Worm (Caenorhabditis elegans) whole organism, L1 larva: ENCODE results near the gene nlp-5.

Experiments
- C16A3.4 ChIP-seq: fragments of 150-350 bp; optimal IDR thresholded peaks from 2 replicates; lab custom pipeline; 2014; ENCODE audit warnings: missing biosample characterization, missing genetic modification characterization
- F16B12.6 ChIP-seq: fragments of 150-350 bp; optimal IDR thresholded peaks from 2 replicates; lab custom pipeline; 2014; ENCODE audit warnings: missing biosample characterization, missing genetic modification characterization
- Y116A8C.19 ChIP-seq: sonication (generic microtip); optimal IDR thresholded peaks from 2 replicates; lab custom pipeline; 2016; ENCODE audit warnings: missing compliant biosample characterization, missing genetic modification characterization, borderline replicate concordance
- ama-1 ChIP-seq: fragments of 150-350 bp; optimal IDR thresholded peaks from 2 replicates; lab custom pipeline; 2014
- blmp-1 ChIP-seq: fragments of 150-350 bp; optimal IDR thresholded peaks from 2 replicates; lab custom pipeline; 2014; ENCODE audit warnings: missing biosample characterization, missing genetic modification characterization
- ceh-8 ChIP-seq: fragments of 200-800 bp; sonication (Bioruptor generic); optimal IDR thresholded peaks from 2 replicates; lab custom pipeline; 2018; ENCODE audit warnings: mild to moderate bottlenecking, missing genetic modification characterization, moderate library complexity, missing compliant biosample characterization
- ceh-82 ChIP-seq, 3 experiments: fragments of 150-350 bp in 1 of 3; sonication (generic microtip) in 2 of 3; optimal IDR thresholded peaks; 2 replicates each; lab custom pipeline; 2014 to 2017; ENCODE audit warnings: missing biosample characterization in 3 of 3, missing genetic modification characterization in 3 of 3
- ces-1 ChIP-seq: fragments of 150-350 bp; optimal IDR thresholded peaks from 2 replicates; lab custom pipeline; 2014; ENCODE audit warnings: missing biosample characterization, missing genetic modification reagents, missing genetic modification characterization
- dsc-1 ChIP-seq: sonication (generic microtip); optimal IDR thresholded peaks from 2 replicates; lab custom pipeline; 2016; ENCODE audit warnings: mild to moderate bottlenecking, missing genetic modification characterization, missing compliant biosample characterization
- efl-1 ChIP-seq, 4 experiments: fragments of 150-350 bp; optimal IDR thresholded peaks in 3 of 4; peaks in 1 of 4; 1 replicate in 1 of 4; 2 replicates in 3 of 4; lab custom pipeline; 2014; ENCODE audit warnings: missing biosample characterization in 2 of 4, missing genetic modification characterization in 2 of 4, missing genetic modification reagents in 2 of 4
- elt-2 ChIP-seq: sonication (generic microtip); optimal IDR thresholded peaks from 2 replicates; lab custom pipeline; 2016; ENCODE audit warnings: missing genetic modification characterization, mild to moderate bottlenecking, inconsistent platforms, missing compliant biosample characterization, missing genetic modification reagents
- elt-3 ChIP-seq, 6 experiments: fragments of 150-350 bp in 1 of 6; sonication (generic microtip); optimal IDR thresholded peaks; 2 replicates each; lab custom pipeline; 2017 to 2018; ENCODE audit warnings: missing biosample characterization in 6 of 6, missing genetic modification characterization in 6 of 6, inconsistent platforms in 1 of 6
- fkh-4 ChIP-seq: sonication (generic microtip); optimal IDR thresholded peaks from 2 replicates; lab custom pipeline; 2016; ENCODE audit warnings: missing compliant biosample characterization, missing genetic modification characterization, borderline replicate concordance
- fkh-8 ChIP-seq: sonication (generic microtip); optimal IDR thresholded peaks from 2 replicates; lab custom pipeline; 2016; ENCODE audit warnings: mild to moderate bottlenecking, missing genetic modification characterization, missing compliant biosample characterization
- grh-1 ChIP-seq: fragments of 200-800 bp; sonication (Bioruptor generic); IDR thresholded peaks from 2 replicates; pipeline ENCODE4 v1.3.6; 2022; ENCODE audit warnings: missing genetic modification reagents, missing genetic modification characterization, missing compliant biosample characterization
- hlh-17 ChIP-seq: fragments of 200-800 bp; sonication (Bioruptor generic); optimal IDR thresholded peaks from 2 replicates; lab custom pipeline; 2018; ENCODE audit warnings: missing genetic modification characterization, mild to moderate bottlenecking, missing compliant biosample characterization, moderate library complexity, borderline replicate concordance
- lin-13 ChIP-seq: fragments of 150-350 bp; optimal IDR thresholded peaks from 2 replicates; lab custom pipeline; 2014; ENCODE audit warnings: missing biosample characterization, missing genetic modification reagents, missing genetic modification characterization
- lin-14 ChIP-seq: fragments of 200-800 bp; sonication (Bioruptor generic); optimal IDR thresholded peaks from 2 replicates; lab custom pipeline; 2018; ENCODE audit warnings: mild to moderate bottlenecking, missing genetic modification characterization, moderate library complexity, missing compliant biosample characterization
- lin-35 ChIP-seq, 2 experiments: fragments of 150-350 bp; optimal IDR thresholded peaks; 2 replicates each; lab custom pipeline; 2014; ENCODE audit warnings: missing biosample characterization in 2 of 2, missing genetic modification characterization in 2 of 2, missing genetic modification reagents in 2 of 2
- lsy-2 ChIP-seq, 2 experiments: fragments of 150-350 bp; optimal IDR thresholded peaks; 2 replicates each; lab custom pipeline; 2014; ENCODE audit warnings: missing biosample characterization in 2 of 2, missing genetic modification characterization in 2 of 2
- mdl-1 ChIP-seq, 2 experiments: fragments of 150-350 bp; optimal IDR thresholded peaks; 2 replicates each; lab custom pipeline; 2014 to 2017; ENCODE audit warnings: missing biosample characterization in 2 of 2, missing genetic modification characterization in 2 of 2, inconsistent platforms in 1 of 2
- mep-1 ChIP-seq: fragments of 150-350 bp; optimal IDR thresholded peaks from 2 replicates; lab custom pipeline; 2014; ENCODE audit warnings: missing biosample characterization, missing genetic modification characterization
- nhr-11 ChIP-seq: fragments of 150-350 bp; optimal IDR thresholded peaks from 2 replicates; lab custom pipeline; 2014; ENCODE audit warnings: missing biosample characterization, missing genetic modification characterization
- nhr-20 ChIP-seq: sonication (generic microtip); optimal IDR thresholded peaks from 2 replicates; lab custom pipeline; 2016; ENCODE audit warnings: mild to moderate bottlenecking, missing genetic modification characterization, missing compliant biosample characterization
- nhr-71 ChIP-seq: sonication (generic microtip); optimal IDR thresholded peaks from 2 replicates; lab custom pipeline; 2016; ENCODE audit warnings: mild to moderate bottlenecking, missing genetic modification characterization, moderate library complexity, missing compliant biosample characterization
- nhr-76 ChIP-seq: sonication (generic microtip); optimal IDR thresholded peaks from 2 replicates; lab custom pipeline; 2017; ENCODE audit warnings: missing biosample characterization, missing genetic modification characterization
- nhr-85 ChIP-seq: sonication (generic microtip); peaks from one replicate; lab custom pipeline; 2016; ENCODE audit warnings: missing genetic modification characterization, inconsistent platforms, missing compliant biosample characterization
- pag-3 ChIP-seq: sonication (generic microtip); optimal IDR thresholded peaks from 2 replicates; lab custom pipeline; 2017; ENCODE audit warnings: missing genetic modification characterization, mild to moderate bottlenecking, missing compliant biosample characterization, antibody characterized with exemption, borderline replicate concordance; ENCODE audit not compliant: insufficient read depth
- pax-3 ChIP-seq: fragments of 200-800 bp; sonication (Bioruptor generic); optimal IDR thresholded peaks from 2 replicates; lab custom pipeline; 2018; ENCODE audit warnings: mild to moderate bottlenecking, missing genetic modification characterization, moderate library complexity, missing compliant biosample characterization
- rnt-1 ChIP-seq: sonication (generic microtip); optimal IDR thresholded peaks from 2 replicates; lab custom pipeline; 2016; ENCODE audit warnings: mild to moderate bottlenecking, missing genetic modification characterization, moderate library complexity, missing compliant biosample characterization
- skn-1 ChIP-seq: fragments of 150-350 bp; optimal IDR thresholded peaks from 2 replicates; lab custom pipeline; 2014; ENCODE audit warnings: missing biosample characterization, missing genetic modification characterization
- snpc-4 ChIP-seq: fragments of 150-350 bp; optimal IDR thresholded peaks from 2 replicates; lab custom pipeline; 2014; ENCODE audit warnings: missing biosample characterization, missing genetic modification characterization
- snu-23 ChIP-seq: sonication (generic microtip); optimal IDR thresholded peaks from 2 replicates; lab custom pipeline; 2016; ENCODE audit warnings: missing genetic modification characterization, missing compliant biosample characterization
- swsn-7 ChIP-seq: sonication (generic microtip); optimal IDR thresholded peaks from 2 replicates; lab custom pipeline; 2016; ENCODE audit warnings: missing genetic modification characterization, missing compliant biosample characterization
- tbx-2 ChIP-seq: sonication (generic microtip); optimal IDR thresholded peaks from 2 replicates; lab custom pipeline; 2016; ENCODE audit warnings: missing genetic modification characterization, missing compliant biosample characterization
- unc-130 ChIP-seq: fragments of 150-350 bp; optimal IDR thresholded peaks from 2 replicates; lab custom pipeline; 2017; ENCODE audit warnings: missing biosample characterization, missing genetic modification characterization, inconsistent platforms
- unc-86 ChIP-seq: sonication (generic microtip); optimal IDR thresholded peaks from 2 replicates; lab custom pipeline; 2016; ENCODE audit warnings: missing genetic modification characterization, missing compliant biosample characterization
- vab-15 ChIP-seq: sonication (generic microtip); optimal IDR thresholded peaks from 2 replicates; lab custom pipeline; 2017; ENCODE audit warnings: missing genotype, mild to moderate bottlenecking, missing genetic modification characterization, missing compliant biosample characterization
- xbp-1 ChIP-seq: sonication (generic microtip); optimal IDR thresholded peaks from 2 replicates; lab custom pipeline; 2016; ENCODE audit warnings: missing genetic modification characterization, missing compliant biosample characterization
- zag-1 ChIP-seq: fragments of 150-350 bp; optimal IDR thresholded peaks from 2 replicates; lab custom pipeline; 2014; ENCODE audit warnings: missing biosample characterization, missing genetic modification characterization

nlp-5 gene

DNA sequence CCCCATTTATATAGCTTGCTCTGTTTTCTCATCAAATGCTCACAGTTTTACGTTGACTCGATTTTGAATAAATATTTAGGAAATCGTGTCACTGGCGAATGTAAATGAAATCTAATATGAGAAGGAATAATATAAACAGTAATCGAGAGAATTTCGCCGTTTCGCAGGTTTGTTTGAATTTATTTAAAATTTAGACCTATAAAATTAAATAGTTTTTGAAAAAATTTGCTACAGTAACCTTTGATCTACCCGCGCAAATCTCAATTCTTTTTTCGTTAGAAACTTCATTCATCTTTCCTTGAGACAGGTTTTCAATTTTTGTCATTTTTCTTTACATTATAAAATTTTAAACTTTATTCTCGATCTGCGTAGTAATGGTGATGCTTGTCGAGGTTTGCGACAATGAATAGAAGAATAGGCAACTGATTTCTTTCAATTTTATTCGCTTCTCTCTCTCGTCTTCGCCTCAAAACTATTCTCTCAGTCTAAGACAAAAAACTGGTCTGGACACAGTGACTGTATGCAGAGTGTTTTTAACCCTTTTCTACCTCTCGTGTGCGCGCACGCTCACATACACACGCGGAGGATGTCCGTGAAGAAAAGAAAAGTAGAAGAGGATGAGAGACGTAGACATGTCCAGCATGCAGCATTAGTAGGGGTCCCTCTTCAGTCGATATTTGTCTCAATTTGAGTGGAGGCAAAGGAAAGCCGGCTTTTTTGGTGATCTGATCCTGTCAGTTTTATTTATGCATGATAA, 15.8 kb upstream of the nlp-5 start, which contains the start of gene dab-1:
Gene dab-1, plus strand, starts transcription at position 78 of the 757 bp plus-strand sequence.
- TF ChIP-seq blmp-1 (tag; lab: Kevin White, UChicago) (peak; percentile 91), nhr-85 (tag; lab: Kevin White, UChicago) (peak; percentile 83), skn-1 (tag; lab: Kevin White, UChicago) (no peak), nhr-76 (tag; lab: Kevin White, UChicago) (no peak), vab-15 (tag; lab: Kevin White, UChicago) (no peak), efl-1 (optimal IDR thresholded peaks at IDR 0.05; lab: Kevin White, UChicago) (peak; percentile 4 to 11), efl-1 (GFP tag; optimal IDR thresholded peaks at IDR 0.05 in 1 of 2; lab: Kevin White, UChicago) (peak in 1 of 2 experiments; percentile 69), ama-1 (lab: Kevin White, UChicago) (no peak), tbx-2 (tag; lab: Kevin White, UChicago) (peak; percentile 0), lin-35 (GFP tag; optimal IDR thresholded peaks at IDR 0.05; lab: Kevin White, UChicago) (peak in 1 of 2 experiments; percentile 58), lin-13 (GFP tag; lab: Kevin White, UChicago) (no peak), fkh-8 (tag; lab: Kevin White, UChicago) (no peak), lin-14 (GFP tag; lab: Kevin White, UChicago) (peak; percentile 73), grh-1 (GFP tag; lab: Robert Waterston, UW) (no peak), xbp-1 (tag; lab: Kevin White, UChicago) (no peak), ces-1 (GFP tag; lab: Kevin White, UChicago) (no peak), ceh-82 (tag; optimal IDR thresholded peaks at IDR 0.05; lab: Kevin White, UChicago) (peak in 1 of 3 experiments; percentile 30), dsc-1 (tag; lab: Kevin White, UChicago) (no peak), unc-86 (tag; lab: Kevin White, UChicago) (no peak), lsy-2 (tag; optimal IDR thresholded peaks at IDR 0.05; lab: Kevin White, UChicago) (peak in 1 of 2 experiments; percentile 51), hlh-17 (GFP tag; lab: Kevin White, UChicago) (no peak), mep-1 (tag; lab: Kevin White, UChicago) (peak; percentile 55), C16A3.4 (tag; lab: Kevin White, UChicago) (no peak), mdl-1 (tag; optimal IDR thresholded peaks at IDR 0.05; lab: Kevin White, UChicago) (peak in 1 of 2 experiments; percentile 73), swsn-7 (no peak), Y116A8C.19 (tag; lab: Kevin White, UChicago) (no peak), ceh-8 (GFP tag; lab: Kevin White, UChicago) (no peak), unc-130 (tag; lab: Kevin White, UChicago) (no peak), pag-3 (tag; lab: Kevin White, UChicago) (no peak), zag-1 (tag; lab: Kevin White, UChicago) (no peak), elt-3 (tag; optimal IDR thresholded peaks at IDR 0.05; lab: Kevin White, UChicago) (peak in 4 of 6 experiments; percentile 3 to 55 (median 18)), nhr-20 (peak; percentile 37), pax-3 (tag; lab: Kevin White, UChicago) (no peak), nhr-71 (tag; lab: Kevin White, UChicago) (peak; percentile 34), snu-23 (peak; percentile 46), snpc-4 (tag; lab: Kevin White, UChicago) (no peak), nhr-11 (tag; lab: Kevin White, UChicago) (no peak), rnt-1 (tag; lab: Kevin White, UChicago) (peak; percentile 12), fkh-4 (no peak), F16B12.6 (tag; lab: Kevin White, UChicago) (no peak)

DNA sequence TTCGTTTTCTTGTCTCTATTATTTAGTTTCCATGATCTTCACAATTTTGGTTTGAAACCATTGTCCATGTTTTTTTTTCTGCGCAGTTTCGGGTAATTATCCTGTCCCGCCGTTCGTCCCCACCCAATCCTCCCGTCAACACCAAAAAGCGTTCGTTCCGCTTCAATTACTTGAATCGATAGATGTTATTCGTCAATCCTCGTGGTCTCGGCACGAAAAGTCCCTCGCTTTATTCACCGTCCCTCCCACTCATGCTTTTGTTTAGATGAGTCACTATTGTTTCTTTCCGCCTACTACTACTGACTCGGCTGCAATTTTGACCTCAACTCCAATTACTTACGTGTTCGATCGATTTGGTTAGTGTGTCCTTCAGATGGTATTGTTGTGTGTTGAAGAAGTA, 14.8 kb upstream of the nlp-5 start:
- TF ChIP-seq elt-2 (no peak), nhr-85 (tag; lab: Kevin White, UChicago) (peak; percentile 41)
- TF ChIP-seq, all 84 proteins: peak for 1
